Worm (Caenorhabditis elegans) whole organism, L1 larva: ENCODE data around the gene Y57G11B.5.

Experiments
- C16A3.4 ChIP-seq: fragments of 150-350 bp; optimal IDR thresholded peaks from 2 replicates; lab custom pipeline; 2014; ENCODE audit warnings: missing biosample characterization, missing genetic modification characterization
- Y116A8C.19 ChIP-seq: sonication (generic microtip); optimal IDR thresholded peaks from 2 replicates; lab custom pipeline; 2016; ENCODE audit warnings: missing compliant biosample characterization, missing genetic modification characterization, borderline replicate concordance
- aha-1 ChIP-seq: fragments of 150-350 bp; optimal IDR thresholded peaks from 2 replicates; lab custom pipeline; 2014; ENCODE audit warnings: missing biosample characterization, missing genetic modification characterization
- blmp-1 ChIP-seq: fragments of 150-350 bp; optimal IDR thresholded peaks from 2 replicates; lab custom pipeline; 2014; ENCODE audit warnings: missing biosample characterization, missing genetic modification characterization
- ceh-63 ChIP-seq: fragments of 200-800 bp; sonication (Bioruptor generic); optimal IDR thresholded peaks from 2 replicates; lab custom pipeline; 2018; ENCODE audit warnings: mild to moderate bottlenecking, missing genetic modification characterization, missing compliant biosample characterization
- ceh-82 ChIP-seq, 3 experiments: fragments of 150-350 bp in 1 of 3; sonication (generic microtip) in 2 of 3; optimal IDR thresholded peaks; 2 replicates each; lab custom pipeline; 2014 to 2017; ENCODE audit warnings: missing biosample characterization in 3 of 3, missing genetic modification characterization in 3 of 3
- ceh-88 ChIP-seq: fragments of 200-800 bp; sonication (Bioruptor generic); IDR thresholded peaks from 2 replicates; pipeline ENCODE4 v1.3.6; 2022; ENCODE audit warnings: missing genetic modification characterization, missing compliant biosample characterization
- ceh-90 ChIP-seq: sonication (generic microtip); optimal IDR thresholded peaks from 2 replicates; lab custom pipeline; 2016; ENCODE audit warnings: missing genetic modification characterization, missing compliant biosample characterization
- efl-1 ChIP-seq, 4 experiments: fragments of 150-350 bp; optimal IDR thresholded peaks in 3 of 4; peaks in 1 of 4; 1 replicate in 1 of 4; 2 replicates in 3 of 4; lab custom pipeline; 2014; ENCODE audit warnings: missing biosample characterization in 2 of 4, missing genetic modification characterization in 2 of 4, missing genetic modification reagents in 2 of 4
- efl-3 ChIP-seq: fragments of 200-800 bp; sonication (Bioruptor generic); optimal IDR thresholded peaks from 2 replicates; lab custom pipeline; 2018; ENCODE audit warnings: mild to moderate bottlenecking, missing genetic modification characterization, missing compliant biosample characterization
- egl-27 ChIP-seq, 2 experiments: fragments of 150-350 bp in 1 of 2; sonication (generic microtip); optimal IDR thresholded peaks; 3 replicates each; lab custom pipeline; 2017 to 2018; ENCODE audit warnings: missing biosample characterization in 2 of 2, missing genetic modification characterization in 2 of 2, missing genetic modification reagents in 2 of 2
- elt-2 ChIP-seq: sonication (generic microtip); optimal IDR thresholded peaks from 2 replicates; lab custom pipeline; 2016; ENCODE audit warnings: missing genetic modification characterization, mild to moderate bottlenecking, inconsistent platforms, missing compliant biosample characterization, missing genetic modification reagents
- elt-3 ChIP-seq, 6 experiments: fragments of 150-350 bp in 1 of 6; sonication (generic microtip); optimal IDR thresholded peaks; 2 replicates each; lab custom pipeline; 2017 to 2018; ENCODE audit warnings: missing biosample characterization in 6 of 6, missing genetic modification characterization in 6 of 6, inconsistent platforms in 1 of 6
- ets-5 ChIP-seq: fragments of 200-800 bp; sonication (Bioruptor generic); IDR thresholded peaks from 2 replicates; pipeline ENCODE4 v1.3.6; 2022; ENCODE audit warnings: missing genetic modification characterization, missing compliant biosample characterization
- fkh-10 ChIP-seq: sonication (generic microtip); optimal IDR thresholded peaks from 2 replicates; lab custom pipeline; 2017; ENCODE audit warnings: missing biosample characterization, missing genetic modification reagents, missing genetic modification characterization
- grh-1 ChIP-seq: fragments of 200-800 bp; sonication (Bioruptor generic); IDR thresholded peaks from 2 replicates; pipeline ENCODE4 v1.3.6; 2022; ENCODE audit warnings: missing genetic modification reagents, missing genetic modification characterization, missing compliant biosample characterization
- hlh-17 ChIP-seq: fragments of 200-800 bp; sonication (Bioruptor generic); optimal IDR thresholded peaks from 2 replicates; lab custom pipeline; 2018; ENCODE audit warnings: missing genetic modification characterization, mild to moderate bottlenecking, missing compliant biosample characterization, moderate library complexity, borderline replicate concordance
- hlh-4 ChIP-seq: sonication (generic microtip); optimal IDR thresholded peaks from 2 replicates; lab custom pipeline; 2016; ENCODE audit warnings: mild to moderate bottlenecking, missing genetic modification characterization, missing compliant biosample characterization
- jun-1 ChIP-seq: fragments of 150-350 bp; optimal IDR thresholded peaks from 2 replicates; lab custom pipeline; 2014; ENCODE audit warnings: missing biosample characterization, missing genetic modification reagents, missing genetic modification characterization
- lin-14 ChIP-seq: fragments of 200-800 bp; sonication (Bioruptor generic); optimal IDR thresholded peaks from 2 replicates; lab custom pipeline; 2018; ENCODE audit warnings: mild to moderate bottlenecking, missing genetic modification characterization, moderate library complexity, missing compliant biosample characterization
- lin-39 ChIP-seq: fragments of 150-350 bp; optimal IDR thresholded peaks from 2 replicates; lab custom pipeline; 2014; ENCODE audit warnings: missing biosample characterization, missing genetic modification reagents, missing genetic modification characterization
- lsy-2 ChIP-seq, 2 experiments: fragments of 150-350 bp; optimal IDR thresholded peaks; 2 replicates each; lab custom pipeline; 2014; ENCODE audit warnings: missing biosample characterization in 2 of 2, missing genetic modification characterization in 2 of 2
- mef-2 ChIP-seq: fragments of 150-350 bp; optimal IDR thresholded peaks from 2 replicates; lab custom pipeline; 2014; ENCODE audit warnings: missing biosample characterization, missing genetic modification characterization
- mep-1 ChIP-seq: fragments of 150-350 bp; optimal IDR thresholded peaks from 2 replicates; lab custom pipeline; 2014; ENCODE audit warnings: missing biosample characterization, missing genetic modification characterization
- nhr-12 ChIP-seq: sonication (generic microtip); optimal IDR thresholded peaks from 2 replicates; lab custom pipeline; 2017; ENCODE audit warnings: missing biosample characterization, missing genetic modification characterization
- nhr-19 ChIP-seq: fragments of 200-800 bp; sonication (Bioruptor generic); conservative IDR thresholded peaks from 2 replicates; pipeline ENCODE4 v1.3.6; 2022; ENCODE audit warnings: missing genetic modification characterization, missing compliant biosample characterization
- nhr-20 ChIP-seq: sonication (generic microtip); optimal IDR thresholded peaks from 2 replicates; lab custom pipeline; 2016; ENCODE audit warnings: mild to moderate bottlenecking, missing genetic modification characterization, missing compliant biosample characterization
- nhr-237 ChIP-seq: fragments of 150-350 bp; optimal IDR thresholded peaks from 2 replicates; lab custom pipeline; 2014; ENCODE audit warnings: missing biosample characterization, missing genetic modification characterization
- nhr-47 ChIP-seq: sonication (generic microtip); optimal IDR thresholded peaks from 2 replicates; lab custom pipeline; 2016; ENCODE audit warnings: mild to moderate bottlenecking, missing genetic modification characterization, moderate library complexity, missing compliant biosample characterization
- nhr-77 ChIP-seq: fragments of 150-350 bp; optimal IDR thresholded peaks from 2 replicates; lab custom pipeline; 2014; ENCODE audit warnings: missing biosample characterization, missing genetic modification characterization
- nhr-84 ChIP-seq: sonication (generic microtip); optimal IDR thresholded peaks from 2 replicates; lab custom pipeline; 2017; ENCODE audit warnings: missing biosample characterization, missing genetic modification characterization
- nhr-85 ChIP-seq: sonication (generic microtip); peaks from one replicate; lab custom pipeline; 2016; ENCODE audit warnings: missing genetic modification characterization, inconsistent platforms, missing compliant biosample characterization
- rnt-1 ChIP-seq: sonication (generic microtip); optimal IDR thresholded peaks from 2 replicates; lab custom pipeline; 2016; ENCODE audit warnings: mild to moderate bottlenecking, missing genetic modification characterization, moderate library complexity, missing compliant biosample characterization
- snpc-4 ChIP-seq: fragments of 150-350 bp; optimal IDR thresholded peaks from 2 replicates; lab custom pipeline; 2014; ENCODE audit warnings: missing biosample characterization, missing genetic modification characterization
- unc-130 ChIP-seq: fragments of 150-350 bp; optimal IDR thresholded peaks from 2 replicates; lab custom pipeline; 2017; ENCODE audit warnings: missing biosample characterization, missing genetic modification characterization, inconsistent platforms
- unc-30 ChIP-seq: sonication (generic microtip); optimal IDR thresholded peaks from 2 replicates; lab custom pipeline; 2017; ENCODE audit warnings: missing biosample characterization, missing genetic modification characterization
- vab-15 ChIP-seq: sonication (generic microtip); optimal IDR thresholded peaks from 2 replicates; lab custom pipeline; 2017; ENCODE audit warnings: missing genotype, mild to moderate bottlenecking, missing genetic modification characterization, missing compliant biosample characterization
- xbp-1 ChIP-seq: sonication (generic microtip); optimal IDR thresholded peaks from 2 replicates; lab custom pipeline; 2016; ENCODE audit warnings: missing genetic modification characterization, missing compliant biosample characterization

Gene Y57G11B.5

DNA sequence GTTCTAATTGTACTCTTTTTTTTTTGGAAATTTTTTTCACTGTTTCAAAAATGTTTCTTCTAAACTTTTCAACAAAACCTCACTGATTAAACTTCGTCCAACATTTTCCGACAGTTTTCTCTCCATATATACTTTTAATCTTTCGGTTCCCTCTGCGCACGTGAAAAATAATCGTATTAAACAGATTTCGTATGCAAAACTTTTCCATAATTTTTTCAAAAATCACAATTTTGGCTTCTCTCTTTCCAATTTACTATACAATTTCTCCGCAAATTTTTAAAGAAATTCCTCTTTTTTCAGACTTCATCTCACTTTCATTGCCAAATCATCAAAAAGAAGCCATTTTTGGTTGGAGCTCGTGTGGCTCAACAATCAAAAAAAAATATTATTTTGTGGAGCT is 41.7 kb downstream of the Y57G11B.5 start, which contains the start of gene dmd-6:
dmd-6 (plus strand) TSS at position 301 of the 400 bp plus-strand sequence.
- TF ChIP-seq unc-130 (no peak), nhr-12 (tag; lab: Kevin White, UChicago) (no peak), nhr-19 (GFP tag; lab: Robert Waterston, UW) (no peak), Y116A8C.19 (tag; lab: Kevin White, UChicago) (no peak), aha-1 (no peak), ets-5 (GFP tag; lab: Robert Waterston, UW) (no peak), ceh-90 (tag; lab: Kevin White, UChicago) (no peak), mef-2 (tag; lab: Kevin White, UChicago) (no peak), nhr-85 (no peak), nhr-84 (tag; lab: Kevin White, UChicago) (no peak), rnt-1 (tag; lab: Kevin White, UChicago) (no peak), lin-39 (tag; lab: Kevin White, UChicago) (no peak), lin-14 (GFP tag; lab: Kevin White, UChicago) (no peak), snpc-4 (tag; lab: Kevin White, UChicago) (no peak)

ce11 chrIV:14617059-14617458 is 42.4 kb downstream of the Y57G11B.5 start:
- TF ChIP-seq jun-1 (tag; lab: Kevin White, UChicago) (no peak), efl-1 (optimal IDR thresholded peaks at IDR 0.05; lab: Kevin White, UChicago) (no peak), efl-1 (GFP tag; optimal IDR thresholded peaks at IDR 0.05 in 1 of 2; lab: Kevin White, UChicago) (peak in 1 of 2 experiments; percentile 51), blmp-1 (peak; percentile 14), vab-15 (no peak)

DNA sequence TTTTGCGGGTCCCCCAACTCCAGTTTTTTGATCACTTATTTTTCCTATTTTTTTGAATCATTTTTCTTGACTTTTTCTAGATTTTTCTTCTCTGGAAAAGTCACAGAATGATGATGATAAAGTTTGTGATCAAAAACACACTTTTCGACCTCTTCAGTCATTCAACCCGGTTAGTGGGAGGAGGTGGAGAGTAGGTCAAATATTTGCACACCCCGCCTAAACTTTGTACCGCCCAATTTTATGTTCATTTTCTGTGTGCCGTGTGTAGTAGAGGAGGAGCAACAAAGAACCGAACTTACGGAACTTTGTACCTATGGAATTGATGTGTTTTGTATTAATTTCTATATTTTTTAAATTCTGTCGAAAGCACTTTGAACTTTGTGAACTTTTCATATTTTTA is 42.9 kb downstream of the Y57G11B.5 start:
- TF ChIP-seq ceh-88 (GFP tag; lab: Robert Waterston, UW) (no peak), nhr-20 (tag; lab: Kevin White, UChicago) (peak; percentile 22), lin-14 (GFP tag; lab: Kevin White, UChicago) (no peak), efl-1 (optimal IDR thresholded peaks at IDR 0.05; lab: Kevin White, UChicago) (no peak), efl-1 (GFP tag; optimal IDR thresholded peaks at IDR 0.05 in 1 of 2; lab: Kevin White, UChicago) (peak in 1 of 2 experiments; percentile 89), nhr-47 (no peak), unc-30 (tag; lab: Kevin White, UChicago) (no peak)

ce11 chrIV:14617985-14618384 is 43.4 kb downstream of the Y57G11B.5 start:
- TF ChIP-seq fkh-10: no peak
- no peak for TF ChIP-seq Y116A8C.19 (tag; lab: Kevin White, UChicago)
- no peak for TF ChIP-seq hlh-17 (GFP tag; lab: Kevin White, UChicago)
- TF ChIP-seq aha-1: no peak
- TF ChIP-seq nhr-12 (tag; lab: Kevin White, UChicago): no peak
- TF ChIP-seq snpc-4 (tag; lab: Kevin White, UChicago): no peak
- TF ChIP-seq ceh-82 (tag; optimal IDR thresholded peaks at IDR 0.05; lab: Kevin White, UChicago): no peak
- TF ChIP-seq elt-2 (tag; lab: Kevin White, UChicago): no peak
- no peak for TF ChIP-seq xbp-1 (tag; lab: Kevin White, UChicago)
- TF ChIP-seq nhr-77 (tag; lab: Kevin White, UChicago): no peak
- TF ChIP-seq elt-3 (tag; optimal IDR thresholded peaks at IDR 0.05; lab: Kevin White, UChicago): no peak
- TF ChIP-seq hlh-4 (tag; lab: Kevin White, UChicago): no peak
- no peak for TF ChIP-seq nhr-20 (tag; lab: Kevin White, UChicago)
- no peak for TF ChIP-seq jun-1 (tag; lab: Kevin White, UChicago)
- TF ChIP-seq mep-1 (tag; lab: Kevin White, UChicago): no peak
- no peak for TF ChIP-seq egl-27 (tag; optimal IDR thresholded peaks at IDR 0.05; lab: Kevin White, UChicago)
- no peak for TF ChIP-seq nhr-19 (GFP tag; lab: Robert Waterston, UW)

- TF ChIP-seq mep-1 (tag; lab: Kevin White, UChicago) (no peak), grh-1 (peak; percentile 15; the same call in 1 of the 2 replicates), lsy-2 (tag; optimal IDR thresholded peaks at IDR 0.05; lab: Kevin White, UChicago) (no peak), C16A3.4 (tag; lab: Kevin White, UChicago) (no peak), aha-1 (no peak), elt-3 (tag; optimal IDR thresholded peaks at IDR 0.05; lab: Kevin White, UChicago) (no peak), efl-3 (GFP tag; lab: Kevin White, UChicago) (no peak), efl-1 (optimal IDR thresholded peaks at IDR 0.05; lab: Kevin White, UChicago) (no peak), efl-1 (GFP tag; optimal IDR thresholded peaks at IDR 0.05 in 1 of 2; lab: Kevin White, UChicago) (peak in 1 of 2 experiments; percentile 85), nhr-237 (tag; lab: Kevin White, UChicago) (no peak), ceh-63 (GFP tag; lab: Kevin White, UChicago) (no peak)
These were observed 43.9 kb downstream of the Y57G11B.5 start for ce11 chrIV:14618551-14618950.
